Fruit fly (Drosophila melanogaster) whole organism, prepupa: ENCODE data around the gene betaTub85D.

Experiments used
- CG10631 ChIP-seq: fragments of 200-800 bp; sonication (Bioruptor generic); optimal IDR thresholded peaks from 2 replicates; lab custom pipeline; 2016; ENCODE audit warnings: missing biosample characterization, missing genetic modification characterization
- CG11762 ChIP-seq: fragments of 200-800 bp; sonication (Bioruptor generic); optimal IDR thresholded peaks from 3 replicates; lab custom pipeline; 2016; ENCODE audit warnings: missing biosample characterization, missing genetic modification characterization; ENCODE audit not compliant: insufficient read depth
- CG11902 ChIP-seq: fragments of 200-800 bp; sonication (Bioruptor generic); optimal IDR thresholded peaks from 3 replicates; lab custom pipeline; 2016; ENCODE audit warnings: missing biosample characterization, missing genetic modification characterization
- CG15336 ChIP-seq: fragments of 200-800 bp; sonication (Bioruptor generic); IDR thresholded peaks from 2 replicates; pipeline ENCODE4 v1.3.6; 2022; ENCODE audit warnings: missing biosample characterization, missing genetic modification characterization
- CG1621 ChIP-seq: fragments of 200-800 bp; sonication (Bioruptor generic); optimal IDR thresholded peaks from 3 replicates; lab custom pipeline; 2018; ENCODE audit warnings: missing biosample characterization, mild to moderate bottlenecking, missing genetic modification characterization
- CG16779 ChIP-seq: fragments of 200-800 bp; sonication (Bioruptor generic); optimal IDR thresholded peaks from 3 replicates; lab custom pipeline; 2017; ENCODE audit warnings: missing biosample characterization, mild to moderate bottlenecking, missing genetic modification characterization
- CG3032 ChIP-seq: fragments of 200-800 bp; optimal IDR thresholded peaks from 2 replicates; lab custom pipeline; 2019; ENCODE audit warnings: missing biosample characterization, mild to moderate bottlenecking, missing genetic modification characterization, moderate library complexity
- CG31627 ChIP-seq: fragments of 200-800 bp; sonication (Bioruptor generic); optimal IDR thresholded peaks from 3 replicates; lab custom pipeline; 2016; ENCODE audit warnings: missing biosample characterization, missing genetic modification characterization
- CG32006 ChIP-seq: fragments of 200-800 bp; sonication (Bioruptor generic); optimal IDR thresholded peaks from 3 replicates; lab custom pipeline; 2017; ENCODE audit warnings: missing biosample characterization, mild to moderate bottlenecking, missing genetic modification characterization
- CG3919 ChIP-seq: fragments of 200-800 bp; sonication (Bioruptor generic); optimal IDR thresholded peaks from 3 replicates; lab custom pipeline; 2016; ENCODE audit warnings: missing biosample characterization, missing genetic modification characterization
- CG4318 ChIP-seq: fragments of 200-800 bp; sonication (Bioruptor generic); optimal IDR thresholded peaks from 3 replicates; lab custom pipeline; 2017; ENCODE audit warnings: missing biosample characterization, mild to moderate bottlenecking, missing genetic modification characterization
- CG6163 ChIP-seq: fragments of 200-800 bp; sonication (Bioruptor generic); IDR thresholded peaks from 3 replicates; pipeline ENCODE4 v1.3.6; 2022; ENCODE audit warnings: missing biosample characterization, missing genetic modification characterization
- CG6276 ChIP-seq: fragments of 200-800 bp; sonication (Bioruptor generic); optimal IDR thresholded peaks from 2 replicates; lab custom pipeline; 2017; ENCODE audit warnings: missing biosample characterization, mild to moderate bottlenecking, missing genetic modification characterization
- CG6792 ChIP-seq: fragments of 200-800 bp; sonication (Bioruptor generic); optimal IDR thresholded peaks from 3 replicates; lab custom pipeline; 2016; ENCODE audit warnings: missing biosample characterization, missing genetic modification characterization
- CG6808 ChIP-seq: fragments of 200-800 bp; sonication (Bioruptor generic); optimal IDR thresholded peaks from 3 replicates; lab custom pipeline; 2017; ENCODE audit warnings: missing biosample characterization, missing genetic modification characterization, mild to moderate bottlenecking, moderate library complexity, missing genetic modification reagents
- CG6854 ChIP-seq: fragments of 200-800 bp; sonication (Bioruptor generic); optimal IDR thresholded peaks from 2 replicates; lab custom pipeline; 2017; ENCODE audit warnings: missing biosample characterization, mild to moderate bottlenecking, missing genetic modification characterization
- CG8119 ChIP-seq: fragments of 200-800 bp; sonication (Bioruptor generic); IDR thresholded peaks from 3 replicates; pipeline ENCODE4 v1.3.6; 2022; ENCODE audit warnings: missing biosample characterization, missing genetic modification characterization
- CG8319 ChIP-seq: fragments of 200-800 bp; sonication (Bioruptor generic); optimal IDR thresholded peaks from 3 replicates; lab custom pipeline; 2016; ENCODE audit warnings: missing biosample characterization, missing genetic modification characterization
- CG9139 ChIP-seq: fragments of 200-800 bp; sonication (Bioruptor generic); optimal IDR thresholded peaks from 3 replicates; lab custom pipeline; 2017; ENCODE audit warnings: missing biosample characterization, mild to moderate bottlenecking, missing genetic modification characterization
- Ets21C ChIP-seq: fragments of 200-800 bp; sonication (Bioruptor generic); optimal IDR thresholded peaks from 3 replicates; lab custom pipeline; 2016; ENCODE audit warnings: missing biosample characterization, missing genetic modification characterization
- Ets96B ChIP-seq: fragments of 200-800 bp; optimal IDR thresholded peaks from 2 replicates; lab custom pipeline; 2019; ENCODE audit warnings: missing biosample characterization, mild to moderate bottlenecking, missing genetic modification characterization, moderate library complexity
- Gug ChIP-seq: fragments of 200-800 bp; sonication (Bioruptor generic); IDR thresholded peaks from 2 replicates; pipeline ENCODE4 v1.3.6; 2022; ENCODE audit warnings: missing biosample characterization, missing genetic modification characterization
- Hr39 ChIP-seq: fragments of 200-800 bp; sonication (Bioruptor generic); optimal IDR thresholded peaks from 2 replicates; lab custom pipeline; 2016; ENCODE audit warnings: missing biosample characterization, missing genetic modification characterization
- Lpt ChIP-seq: fragments of 200-800 bp; sonication (Bioruptor generic); optimal IDR thresholded peaks from 3 replicates; lab custom pipeline; 2016; ENCODE audit warnings: missing biosample characterization, missing genetic modification characterization
- Met ChIP-seq: fragments of 200-800 bp; sonication (Bioruptor generic); optimal IDR thresholded peaks from 3 replicates; lab custom pipeline; 2016; ENCODE audit warnings: missing biosample characterization, missing genetic modification characterization
- OdsH ChIP-seq: fragments of 200-800 bp; sonication (Bioruptor generic); optimal IDR thresholded peaks from 3 replicates; lab custom pipeline; 2016; ENCODE audit warnings: missing biosample characterization, missing genetic modification characterization
- Smox ChIP-seq: fragments of 200-800 bp; sonication (Bioruptor generic); optimal IDR thresholded peaks from 3 replicates; lab custom pipeline; 2016; ENCODE audit warnings: missing biosample characterization, missing genetic modification characterization
- Sox102F ChIP-seq: fragments of 200-800 bp; sonication (Bioruptor generic); optimal IDR thresholded peaks from 2 replicates; lab custom pipeline; 2016; ENCODE audit warnings: missing biosample characterization, mild to moderate bottlenecking, missing genetic modification characterization
- Sox14 ChIP-seq: fragments of 200-800 bp; sonication (Bioruptor generic); optimal IDR thresholded peaks from 3 replicates; lab custom pipeline; 2016; ENCODE audit warnings: missing biosample characterization, missing genetic modification characterization
- Sox15 ChIP-seq: fragments of 200-800 bp; sonication (Bioruptor generic); optimal IDR thresholded peaks from 3 replicates; lab custom pipeline; 2016; ENCODE audit warnings: missing biosample characterization, missing genetic modification characterization
- acj6 ChIP-seq: fragments of 200-800 bp; sonication (Bioruptor generic); optimal IDR thresholded peaks from 3 replicates; lab custom pipeline; 2016; ENCODE audit warnings: missing biosample characterization, missing genetic modification characterization
- cyc ChIP-seq: fragments of 200-800 bp; sonication (Bioruptor generic); optimal IDR thresholded peaks from 3 replicates; lab custom pipeline; 2016; ENCODE audit warnings: missing biosample characterization, missing genetic modification characterization
- dac ChIP-seq: fragments of 200-800 bp; sonication (Bioruptor generic); optimal IDR thresholded peaks from 2 replicates; lab custom pipeline; 2017; ENCODE audit warnings: missing biosample characterization, mild to moderate bottlenecking, missing genetic modification characterization
- dsx ChIP-seq: fragments of 200-800 bp; optimal IDR thresholded peaks from 3 replicates; lab custom pipeline; 2019; ENCODE audit warnings: missing biosample characterization, mild to moderate bottlenecking, missing genetic modification characterization, moderate library complexity; ENCODE audit not compliant: poor library complexity, severe bottlenecking
- eg ChIP-seq: fragments of 200-800 bp; sonication (Bioruptor generic); IDR thresholded peaks from 3 replicates; pipeline ENCODE4 v1.3.6; 2022; ENCODE audit warnings: missing biosample characterization, missing genetic modification characterization
- esn ChIP-seq: fragments of 200-800 bp; sonication (Bioruptor generic); optimal IDR thresholded peaks from 2 replicates; lab custom pipeline; 2016; ENCODE audit warnings: missing biosample characterization, mild to moderate bottlenecking, missing genetic modification characterization, moderate library complexity
- fd59A ChIP-seq: fragments of 200-800 bp; sonication (Bioruptor generic); optimal IDR thresholded peaks from 2 replicates; lab custom pipeline; 2017; ENCODE audit warnings: missing biosample characterization, mild to moderate bottlenecking, missing genetic modification characterization, missing genetic modification reagents
- fd85E ChIP-seq: fragments of 200-800 bp; sonication (Bioruptor generic); optimal IDR thresholded peaks from 3 replicates; lab custom pipeline; 2016; ENCODE audit warnings: missing biosample characterization, missing genetic modification characterization
- fkh ChIP-seq: fragments of 200-800 bp; sonication (Bioruptor generic); optimal IDR thresholded peaks from 3 replicates; lab custom pipeline; 2017; ENCODE audit warnings: missing biosample characterization, mild to moderate bottlenecking, missing genetic modification characterization, moderate library complexity
- net ChIP-seq: fragments of 200-800 bp; sonication (Bioruptor generic); optimal IDR thresholded peaks from 3 replicates; lab custom pipeline; 2016; ENCODE audit warnings: missing biosample characterization, missing genetic modification characterization
- pdm3 ChIP-seq: fragments of 200-800 bp; sonication (Bioruptor generic); optimal IDR thresholded peaks from 3 replicates; lab custom pipeline; 2016; ENCODE audit warnings: missing biosample characterization, missing genetic modification characterization
- salr ChIP-seq, 2 experiments: fragments of 200-800 bp; sonication (Bioruptor generic); optimal IDR thresholded peaks; 3 replicates each; lab custom pipeline; 2016 to 2018; ENCODE audit warnings: missing biosample characterization in 2 of 2, missing genetic modification characterization in 2 of 2, mild to moderate bottlenecking in 1 of 2
- spab ChIP-seq: fragments of 200-800 bp; sonication (Bioruptor generic); optimal IDR thresholded peaks from 2 replicates; lab custom pipeline; 2017; ENCODE audit warnings: missing biosample characterization, mild to moderate bottlenecking, missing genetic modification characterization, missing genetic modification reagents
- ss ChIP-seq, 2 experiments: fragments of 200-800 bp; sonication (Bioruptor generic); optimal IDR thresholded peaks; 2 replicates in 1 of 2; 3 replicates in 1 of 2; lab custom pipeline; 2017 to 2018; ENCODE audit warnings: mild to moderate bottlenecking in 2 of 2, missing biosample characterization in 2 of 2, missing genetic modification characterization in 2 of 2, moderate library complexity in 1 of 2
- svp ChIP-seq: fragments of 200-800 bp; sonication (Bioruptor generic); peaks from one replicate; lab custom pipeline; 2016; ENCODE audit warnings: missing biosample characterization, missing genetic modification characterization
- topi ChIP-seq: fragments of 200-800 bp; sonication (Bioruptor generic); optimal IDR thresholded peaks from 3 replicates; lab custom pipeline; 2016; ENCODE audit warnings: missing biosample characterization, missing genetic modification characterization
- vri ChIP-seq: fragments of 200-800 bp; sonication (Bioruptor generic); optimal IDR thresholded peaks from 3 replicates; lab custom pipeline; 2016; ENCODE audit warnings: missing biosample characterization, mild to moderate bottlenecking, missing genetic modification characterization

betaTub85D gene

dm6 chr3R:9401127-9401603, 8.9 kb downstream of the betaTub85D start, which contains the start of the genes RpL34b and CG8132 (continued):
- TF ChIP-seq acj6 (GFP tag; lab: Kevin White, UChicago): peak; percentile 94
- TF ChIP-seq topi (GFP tag; lab: Kevin White, UChicago): peak; percentile 90
- peak; percentile 91 for TF ChIP-seq CG6163 (GFP tag; lab: Robert Waterston, UW)
- peak; percentile 81 for TF ChIP-seq dsx
- TF ChIP-seq CG31627 (GFP tag; lab: Kevin White, UChicago): peak; percentile 96
- TF ChIP-seq Sox102F: peak; percentile 92
- TF ChIP-seq CG1621 (tag; lab: Kevin White, UChicago): peak; percentile 82
- TF ChIP-seq OdsH: peak; percentile 94
- TF ChIP-seq cyc (GFP tag; lab: Kevin White, UChicago): peak; percentile 95
- TF ChIP-seq Lpt (GFP tag; lab: Kevin White, UChicago): peak; percentile 86
- TF ChIP-seq CG9139 (GFP tag; lab: Kevin White, UChicago): peak; percentile 78
- TF ChIP-seq CG10631 (GFP tag; lab: Kevin White, UChicago): peak; percentile 95
- peak; percentile 79 for TF ChIP-seq fd59A (GFP tag; lab: Kevin White, UChicago)
- TF ChIP-seq fd85E: peak; percentile 79
- peak; percentile 86 for TF ChIP-seq CG8119 (GFP tag; lab: Robert Waterston, UW)
- TF ChIP-seq Gug: peak; percentile 96
- TF ChIP-seq Ets21C (GFP tag; lab: Kevin White, UChicago): peak; percentile 93
- TF ChIP-seq Smox (GFP tag; lab: Kevin White, UChicago): peak; percentile 91
- TF ChIP-seq Hr39 (GFP tag; lab: Kevin White, UChicago): peak; percentile 95

- TF ChIP-seq CG6792: peak; percentile 74
- peak; percentile 79 for TF ChIP-seq Hr39 (GFP tag; lab: Kevin White, UChicago)
- peak; percentile 67 for TF ChIP-seq cyc (GFP tag; lab: Kevin White, UChicago)
- peak; percentile 79 for TF ChIP-seq Met (GFP tag; lab: Kevin White, UChicago)
- peak; percentile 43 for TF ChIP-seq vri (GFP tag; lab: Kevin White, UChicago)
- TF ChIP-seq CG6276: no peak
- TF ChIP-seq CG10631 (GFP tag; lab: Kevin White, UChicago): peak; percentile 75
- TF ChIP-seq CG32006: peak; percentile 61
- peak; percentile 75 for TF ChIP-seq Smox (GFP tag; lab: Kevin White, UChicago)
- TF ChIP-seq ss (GFP tag; optimal IDR thresholded peaks at IDR 0.05; lab: Kevin White, UChicago): peak; percentile 1 to 28
- TF ChIP-seq Sox102F: peak; percentile 65
- peak; percentile 33 for TF ChIP-seq CG6808 (GFP tag; lab: Kevin White, UChicago)
- TF ChIP-seq spab (GFP tag; lab: Kevin White, UChicago): peak; percentile 23
- TF ChIP-seq CG3032 (tag; lab: Kevin White, UChicago): peak; percentile 67
- TF ChIP-seq dac (GFP tag; lab: Kevin White, UChicago): no peak
- peak; percentile 79 for TF ChIP-seq OdsH
- peak; percentile 71 for TF ChIP-seq Ets96B
- peak; percentile 44 for TF ChIP-seq CG8319
- TF ChIP-seq esn (GFP tag; lab: Kevin White, UChicago): peak; percentile 86
- peak; percentile 76 for TF ChIP-seq acj6 (GFP tag; lab: Kevin White, UChicago)
- peak; percentile 40 for TF ChIP-seq fkh (GFP tag; lab: Kevin White, UChicago)
- TF ChIP-seq CG3919 (GFP tag; lab: Kevin White, UChicago): peak; percentile 78
- TF ChIP-seq CG11902 (GFP tag; lab: Kevin White, UChicago): peak; percentile 44
- peak; percentile 58 for TF ChIP-seq Sox14 (GFP tag; lab: Kevin White, UChicago)
- peak; percentile 72 for TF ChIP-seq topi (GFP tag; lab: Kevin White, UChicago)
- TF ChIP-seq fd59A (GFP tag; lab: Kevin White, UChicago): no peak
- peak; percentile 90 for TF ChIP-seq svp (GFP tag; lab: Kevin White, UChicago)
- TF ChIP-seq Lpt (GFP tag; lab: Kevin White, UChicago): peak; percentile 45
- TF ChIP-seq CG11762 (GFP tag; lab: Kevin White, UChicago): peak; percentile 41
- TF ChIP-seq net: peak; percentile 74
- TF ChIP-seq Sox15 (GFP tag; lab: Kevin White, UChicago): peak; percentile 42
- TF ChIP-seq CG6163 (GFP tag; lab: Robert Waterston, UW): peak; percentile 86
- TF ChIP-seq CG15336 (GFP tag; lab: Robert Waterston, UW): peak; percentile 71
- peak; percentile 17 for TF ChIP-seq CG6854 (GFP tag; lab: Kevin White, UChicago)
- TF ChIP-seq pdm3 (GFP tag; lab: Kevin White, UChicago): peak; percentile 76
- peak; percentile 18 for TF ChIP-seq CG16779 (tag; lab: Kevin White, UChicago)
- TF ChIP-seq CG9139 (GFP tag; lab: Kevin White, UChicago): no peak
- TF ChIP-seq eg: peak; percentile 82
- TF ChIP-seq CG4318 (GFP tag; lab: Kevin White, UChicago): no peak
- peak; percentile 10 to 55 for TF ChIP-seq salr (GFP tag; optimal IDR thresholded peaks at IDR 0.05; lab: Kevin White, UChicago)
Measured at dm6 chr3R:9399951-9400392, 10.1 kb downstream of the betaTub85D start, which contains the start of gene CG34117. CG34117 (minus strand) TSS chr3R:9400053.
